Worm (Caenorhabditis elegans): ENCODE data around the gene hhat-2.
A peak's percentile ranks its signal among the peaks of the same experiment; 100 is the strongest.

Gene hhat-2

DNA sequence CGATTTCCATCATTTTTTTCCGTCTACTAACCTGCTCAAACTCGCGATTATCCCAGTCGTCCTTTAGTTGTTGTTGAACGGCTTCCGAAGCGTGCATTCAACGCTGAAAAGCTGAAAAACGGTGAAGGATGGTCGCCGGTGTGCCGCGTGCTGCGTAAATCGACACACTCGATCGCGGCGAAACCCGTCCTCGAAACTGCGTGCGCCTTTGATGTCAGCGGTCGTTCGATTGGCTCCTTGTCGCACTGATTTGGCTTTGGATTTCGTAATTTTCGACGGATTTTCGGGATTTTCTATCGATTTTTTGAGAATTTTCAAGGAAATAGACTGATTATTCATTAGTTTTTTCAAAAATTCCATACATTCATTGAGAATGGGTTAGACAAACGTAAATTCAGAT lies 31.6 kb downstream of the hhat-2 start, which contains the start of the genes Y57G11C.1147 and nuo-3:
Gene Y57G11C.1147, minus strand, starts transcription at position 161 of the 400 bp plus-strand sequence.
Gene nuo-3, minus strand, starts transcription at position 191 of the 400 bp plus-strand sequence.
- TF ChIP-seq R02D3.7 (tag; optimal IDR thresholded peaks at IDR 0.05) = peak; percentile 10
- no peak for TF ChIP-seq ztf-11 (tag; optimal IDR thresholded peaks at IDR 0.05)
- peak; percentile 55 for TF ChIP-seq unc-55 (GFP tag; optimal IDR thresholded peaks at IDR 0.05)
- peak; percentile 22 for TF ChIP-seq nhr-129 (tag; optimal IDR thresholded peaks at IDR 0.05)
- no peak for TF ChIP-seq nhr-6 (tag; optimal IDR thresholded peaks at IDR 0.05)
- no peak for TF ChIP-seq egl-27 (tag; optimal IDR thresholded peaks at IDR 0.05)
- peak; percentile 3 for TF ChIP-seq lin-11 (tag; optimal IDR thresholded peaks at IDR 0.05)
- peak; percentile 22 for TF ChIP-seq C34F6.9 (tag; optimal IDR thresholded peaks at IDR 0.05)

DNA sequence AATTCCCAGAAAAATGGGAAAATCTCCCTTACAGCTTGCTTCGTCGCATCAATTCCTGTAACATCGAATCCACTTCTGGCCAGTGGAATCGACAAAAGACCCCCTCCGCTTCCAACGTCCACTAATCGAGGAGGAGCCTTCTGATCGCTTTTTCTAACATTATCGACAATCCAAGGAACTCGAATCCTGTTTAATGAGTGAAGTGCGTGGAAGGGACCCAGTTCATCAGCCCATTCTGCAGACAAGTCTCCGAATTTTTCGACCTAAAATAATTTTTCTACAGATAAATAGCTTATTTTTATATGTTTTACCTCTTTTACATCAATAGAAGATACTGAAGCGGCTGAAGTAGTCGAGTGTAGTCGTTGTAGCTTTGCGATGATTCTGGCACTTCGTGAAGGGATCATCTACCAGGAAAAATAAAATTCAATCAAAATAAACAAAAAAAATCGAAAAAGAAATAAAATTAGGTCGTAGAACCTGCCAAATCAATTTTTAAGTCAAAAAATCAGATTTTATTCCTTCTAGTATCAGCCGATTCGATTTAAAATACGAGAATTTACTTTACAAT lies 32.9 kb downstream of the hhat-2 start, which contains the start of gene coq-3:
Gene coq-3, minus strand, starts transcription at position 407 of the 571 bp plus-strand sequence.
- TF ChIP-seq egl-27 (tag; optimal IDR thresholded peaks at IDR 0.05) (no peak), lsy-2 (tag; optimal IDR thresholded peaks at IDR 0.05) (no peak), crh-2 (tag; optimal IDR thresholded peaks at IDR 0.05) (no peak)

DNA sequence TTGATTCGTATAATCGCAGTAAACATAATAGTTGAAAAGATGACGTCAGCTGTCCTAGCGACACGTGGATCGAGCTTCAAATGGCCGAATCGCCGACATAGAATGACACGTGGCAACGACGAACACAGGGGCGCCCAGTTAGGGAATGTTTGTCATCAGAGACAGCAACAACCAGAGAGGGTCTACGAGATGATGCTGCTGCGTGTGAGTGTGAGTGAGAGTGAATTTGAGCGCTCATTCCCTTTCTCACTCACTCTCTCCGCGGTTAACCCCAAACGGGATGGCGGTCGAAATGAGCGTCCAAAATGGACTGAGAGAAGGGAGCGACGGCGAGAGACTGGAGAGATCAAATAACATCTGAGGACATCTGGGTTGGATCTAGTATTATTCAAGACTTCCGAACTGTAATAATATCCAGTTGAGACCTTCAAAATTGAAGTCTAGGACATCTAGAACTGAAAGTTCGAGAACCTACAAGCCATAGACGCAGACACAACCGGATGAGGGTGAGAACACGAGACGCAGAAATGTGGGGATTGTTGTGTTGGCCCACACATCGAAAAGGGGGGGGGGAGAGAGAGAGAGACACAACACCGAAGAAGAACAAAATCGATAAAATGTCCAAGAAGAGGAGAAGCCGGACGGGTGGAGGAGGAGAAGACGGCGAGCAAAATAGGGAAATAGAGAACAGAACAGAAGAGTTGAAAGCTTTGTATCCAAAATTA lies 34.9 kb downstream of the hhat-2 start:
- TF ChIP-seq lin-13 (GFP tag; optimal IDR thresholded peaks at IDR 0.05) (peak; percentile 71), Y55F3AM.14 (GFP tag; optimal IDR thresholded peaks at IDR 0.05) (no peak), skn-1 (tag; optimal IDR thresholded peaks at IDR 0.05) (no peak), ZK546.5 (tag; optimal IDR thresholded peaks at IDR 0.05) (no peak), sem-4 (tag; optimal IDR thresholded peaks at IDR 0.05) (peak; percentile 38), unc-62 (GFP tag; optimal IDR thresholded peaks at IDR 0.05) (no peak), peb-1 (tag; optimal IDR thresholded peaks at IDR 0.05) (no peak), lin-11 (tag; optimal IDR thresholded peaks at IDR 0.05) (no peak), mbf-1 (tag; optimal IDR thresholded peaks at IDR 0.05) (no peak), snpc-4 (tag; optimal IDR thresholded peaks at IDR 0.05) (peak; percentile 53), nhr-21 (tag; optimal IDR thresholded peaks at IDR 0.05) (peak; percentile 10), R02D3.7 (tag; optimal IDR thresholded peaks at IDR 0.05) (no peak), ztf-1 (GFP tag; conservative IDR thresholded peaks at IDR 0.05) (no peak), ztf-4 (tag; optimal IDR thresholded peaks at IDR 0.05) (peak; percentile 46), nhr-25 (tag; optimal IDR thresholded peaks at IDR 0.05) (peak; percentile 65), nhr-12 (tag; optimal IDR thresholded peaks at IDR 0.05) (no peak), ceh-16 (tag; optimal IDR thresholded peaks at IDR 0.05) (peak; percentile 54), zag-1 (tag; optimal IDR thresholded peaks at IDR 0.05) (no peak), nhr-23 (tag; optimal IDR thresholded peaks at IDR 0.05) (no peak), lin-39 (tag; optimal IDR thresholded peaks at IDR 0.05) (no peak), unc-39 (tag; optimal IDR thresholded peaks at IDR 0.05) (no peak), nhr-10 (tag; optimal IDR thresholded peaks at IDR 0.05) (no peak), mab-5 (tag; optimal IDR thresholded peaks at IDR 0.05) (no peak), nhr-237 (tag; optimal IDR thresholded peaks at IDR 0.05) (no peak), egl-27 (tag; optimal IDR thresholded peaks at IDR 0.05) (no peak), crh-2 (tag; optimal IDR thresholded peaks at IDR 0.05) (peak; percentile 97), nhr-11 (tag; optimal IDR thresholded peaks at IDR 0.05) (no peak), dmd-4 (tag; optimal IDR thresholded peaks at IDR 0.05) (no peak), mdl-1 (tag; optimal IDR thresholded peaks at IDR 0.05) (peak; percentile 16 to 22), blmp-1 (tag; optimal IDR thresholded peaks at IDR 0.05; ENCODE audit: insufficient read depth) (peak; percentile 96), C34F6.9 (tag; optimal IDR thresholded peaks at IDR 0.05) (peak; percentile 71), elt-1 (tag; optimal IDR thresholded peaks at IDR 0.05) (no peak), sma-9 (GFP tag; optimal IDR thresholded peaks at IDR 0.05) (peak; percentile 38), sma-9 (tag; optimal IDR thresholded peaks at IDR 0.05) (no peak), elt-3 (tag; optimal IDR thresholded peaks at IDR 0.05) (no peak), alr-1 (tag; optimal IDR thresholded peaks at IDR 0.05) (no peak), nhr-6 (tag; optimal IDR thresholded peaks at IDR 0.05) (no peak), aly-2 (tag; optimal IDR thresholded peaks at IDR 0.05) (no peak), nhr-129 (tag; optimal IDR thresholded peaks at IDR 0.05) (peak; percentile 89), ztf-11 (tag; optimal IDR thresholded peaks at IDR 0.05) (no peak), fos-1 (tag; optimal IDR thresholded peaks at IDR 0.05) (peak; percentile 50), F13H6.1 (tag; optimal IDR thresholded peaks at IDR 0.05) (peak; percentile 61), ama-1 (optimal IDR thresholded peaks at IDR 0.05) (no peak), lsy-2 (tag; optimal IDR thresholded peaks at IDR 0.05) (peak; percentile 4 to 47), unc-55 (GFP tag; optimal IDR thresholded peaks at IDR 0.05) (peak; percentile 68), sma-3 (GFP tag; optimal IDR thresholded peaks at IDR 0.05) (peak; percentile 30), gmeb-1 (tag; optimal IDR thresholded peaks at IDR 0.05) (no peak)

Measured in whole organism, L2 larva.